Fruit fly (Drosophila melanogaster): ENCODE results near the gene RpS19b.

Gene RpS19b

DNA sequence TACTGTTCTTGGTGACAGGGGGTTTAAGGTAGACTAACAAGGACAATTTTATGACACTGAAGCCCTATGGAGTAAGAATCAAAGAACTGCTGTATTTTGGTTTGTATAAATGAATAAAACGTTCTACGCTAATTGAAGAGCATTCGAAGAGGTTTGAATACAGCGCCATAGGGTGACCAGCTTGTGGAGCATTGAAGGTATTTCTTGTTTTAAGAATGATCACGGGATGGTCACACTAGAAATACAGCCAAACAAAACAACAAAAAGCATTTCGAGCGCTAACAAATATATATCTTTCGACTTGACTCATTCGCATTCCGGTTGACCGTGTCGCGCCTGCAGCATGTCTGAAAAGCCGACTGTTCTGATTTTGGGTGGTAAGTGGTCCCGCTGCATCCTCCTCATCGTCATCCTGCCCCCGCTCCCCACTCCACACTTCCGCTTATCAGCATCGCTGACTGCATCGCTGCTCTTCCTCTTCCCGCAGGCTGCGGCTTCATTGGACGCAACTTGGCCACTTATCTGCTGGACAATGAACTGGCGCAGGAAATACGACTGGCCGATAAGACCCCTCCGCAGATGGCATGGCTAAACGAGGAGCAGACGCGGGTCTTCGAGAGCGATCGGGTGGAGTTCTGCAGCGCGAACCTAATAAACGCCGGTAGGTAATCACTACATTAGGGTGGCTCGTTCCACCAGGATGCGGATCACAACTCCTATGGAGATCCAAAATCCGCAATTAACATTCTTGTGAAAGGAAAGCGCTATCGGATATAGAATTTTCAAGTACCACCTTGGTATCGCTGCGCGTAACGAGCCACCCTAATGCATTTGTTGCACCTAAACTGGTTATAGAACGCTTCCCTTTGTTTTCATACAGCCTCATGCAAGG is 600 bp upstream of the RpS19b start, which contains the start of gene CG5854 (continued):
- TF ChIP-seq CG17385 (GFP tag; optimal IDR thresholded peaks at IDR 0.05), result peak; percentile 89
- TF ChIP-seq MBD-R2 (GFP tag; IDR thresholded peaks at IDR 0.05), result peak; percentile 57; the same call in 1 of the 2 replicates
- peak; percentile 47 for TF ChIP-seq Hr3 (GFP tag; optimal IDR thresholded peaks at IDR 0.05)
- peak; percentile 29 for TF ChIP-seq sug (tag; optimal IDR thresholded peaks at IDR 0.05)
- peak; percentile 82 for TF ChIP-seq CG32532 (GFP tag; IDR thresholded peaks at IDR 0.05)
- TF ChIP-seq Oaz (GFP tag; IDR thresholded peaks at IDR 0.05), result no peak
- no peak for TF ChIP-seq zf30C (GFP tag; optimal IDR thresholded peaks at IDR 0.05)
- TF ChIP-seq Fer3 (tag; optimal IDR thresholded peaks at IDR 0.05), result peak; percentile 73
- peak; percentile 50 for TF ChIP-seq CG12942 (GFP tag; optimal IDR thresholded peaks at IDR 0.05)
- peak; percentile 82 for TF ChIP-seq NfI (GFP tag; optimal IDR thresholded peaks at IDR 0.05)
- TF ChIP-seq CG32767 (GFP tag; IDR thresholded peaks at IDR 0.05), result 0 out of 2 replicates have a peak, but pooled peaks have one; percentile 42
- TF ChIP-seq CG7372 (GFP tag; IDR thresholded peaks at IDR 0.05), result no peak
- TF ChIP-seq E2f1 (GFP tag; IDR thresholded peaks at IDR 0.05), result peak; percentile 53; the same call in 1 of the 2 replicates
- peak; percentile 69; the same call in 2 of the 3 replicates for TF ChIP-seq H15 (GFP tag; IDR thresholded peaks at IDR 0.05)
- peak; percentile 62 for TF ChIP-seq CG10147 (GFP tag; optimal IDR thresholded peaks at IDR 0.05)
- TF ChIP-seq ara (GFP tag; IDR thresholded peaks at IDR 0.05), result peak; percentile 63; the same call in 1 of the 2 replicates
- TF ChIP-seq Dip2 (GFP tag; IDR thresholded peaks at IDR 0.05), result no peak
- TF ChIP-seq CG3726 (GFP tag; IDR thresholded peaks at IDR 0.05), result peak; percentile 70; the same call in 1 of the 3 replicates
- peak; percentile 73 for TF ChIP-seq CG6689 (GFP tag; IDR thresholded peaks at IDR 0.05)
- TF ChIP-seq ems (GFP tag; optimal IDR thresholded peaks at IDR 0.05), result peak; percentile 78
- peak; percentile 64 for TF ChIP-seq CG34376 (GFP tag; optimal IDR thresholded peaks at IDR 0.05)
- peak; percentile 55 for TF ChIP-seq CG17802 (tag; optimal IDR thresholded peaks at IDR 0.05)
- TF ChIP-seq ap (GFP tag; IDR thresholded peaks at IDR 0.05), result peak; percentile 75
- peak; percentile 76 for TF ChIP-seq dmrt11E (tag; optimal IDR thresholded peaks at IDR 0.05)
- peak; percentile 70 for TF ChIP-seq caup (GFP tag; optimal IDR thresholded peaks at IDR 0.05; ENCODE audit: severe bottlenecking)
- peak; percentile 73 for TF ChIP-seq CG8924 (tag; optimal IDR thresholded peaks at IDR 0.05)
- peak; percentile 75 for TF ChIP-seq gce (GFP tag; IDR thresholded peaks at IDR 0.05)
- TF ChIP-seq NK7.1 (GFP tag; optimal IDR thresholded peaks at IDR 0.05), result peak; percentile 12
- TF ChIP-seq HLHmδ (GFP tag; optimal IDR thresholded peaks at IDR 0.05), result no peak
- no peak for TF ChIP-seq prd (optimal IDR thresholded peaks at IDR 0.05)
- TF ChIP-seq prd (GFP tag; IDR thresholded peaks at IDR 0.05), result peak; percentile 74
- TF ChIP-seq CG6175 (GFP tag; IDR thresholded peaks at IDR 0.05), result no peak
- TF ChIP-seq CG4328 (GFP tag; optimal IDR thresholded peaks at IDR 0.05), result no peak
- peak; percentile 79 for TF ChIP-seq Xbp1 (GFP tag; optimal IDR thresholded peaks at IDR 0.05)
- TF ChIP-seq Abd-B (GFP tag; optimal IDR thresholded peaks at IDR 0.05), result peak; percentile 33
- peak; percentile 5; the same call in 1 of the 2 replicates for TF ChIP-seq dimm (GFP tag; IDR thresholded peaks at IDR 0.05)
- no peak for TF ChIP-seq HmgD (GFP tag; optimal IDR thresholded peaks at IDR 0.05)
- no peak for TF ChIP-seq unc-4 (GFP tag; IDR thresholded peaks at IDR 0.05; ENCODE audit: partially characterized antibody)
- no peak for TF ChIP-seq kay (GFP tag; optimal IDR thresholded peaks at IDR 0.05)
- no peak for TF ChIP-seq klu (GFP tag; IDR thresholded peaks at IDR 0.05)
- TF ChIP-seq zen (tag; optimal IDR thresholded peaks at IDR 0.05), result peak; percentile 11
- TF ChIP-seq sqz (GFP tag; optimal IDR thresholded peaks at IDR 0.05), result no peak
- peak; percentile 68 for TF ChIP-seq Atf-2 (GFP tag; optimal IDR thresholded peaks at IDR 0.05)
- TF ChIP-seq MTF-1 (GFP tag; optimal IDR thresholded peaks at IDR 0.05; ENCODE audit: borderline replicate concordance), result peak; percentile 66
- peak; percentile 85 for TF ChIP-seq ken (GFP tag; IDR thresholded peaks at IDR 0.05)
- peak; percentile 33; the same call in 1 of the 2 replicates for TF ChIP-seq wdn (GFP tag; IDR thresholded peaks at IDR 0.05)
- peak in 1 of 3 experiments; percentile 79 for TF ChIP-seq lola (GFP tag; optimal IDR thresholded peaks at IDR 0.05)
- TF ChIP-seq CG3163 (GFP tag; optimal IDR thresholded peaks at IDR 0.05), result peak; percentile 23
